Worm (Caenorhabditis elegans) whole organism, mixed stage, embryonic: ENCODE results near the gene F01F1.3.

Experiments
- ces-1 ChIP-seq: fragments of 150-350 bp; optimal IDR thresholded peaks from 2 replicates; lab custom pipeline; 2014; ENCODE audit warnings: missing biosample characterization, missing genetic modification reagents, missing genetic modification characterization
- ham-2 ChIP-seq: fragments of 200-800 bp; sonication (Bioruptor generic); optimal IDR thresholded peaks from 2 replicates; lab custom pipeline; 2018; ENCODE audit warnings: mild to moderate bottlenecking, missing genetic modification characterization, missing compliant biosample characterization
- lin-13 ChIP-seq: fragments of 150-350 bp; optimal IDR thresholded peaks from 2 replicates; lab custom pipeline; 2014; ENCODE audit warnings: missing biosample characterization, missing genetic modification characterization
- mab-5 ChIP-seq: fragments of 150-350 bp; optimal IDR thresholded peaks from 2 replicates; lab custom pipeline; 2014; ENCODE audit warnings: missing biosample characterization, missing genetic modification characterization
- mep-1 ChIP-seq: fragments of 150-350 bp; optimal IDR thresholded peaks from 2 replicates; lab custom pipeline; 2017; ENCODE audit warnings: missing biosample characterization, missing genetic modification reagents, missing genetic modification characterization, inconsistent platforms
- nhr-12 ChIP-seq: fragments of 150-350 bp; optimal IDR thresholded peaks from 2 replicates; lab custom pipeline; 2014; ENCODE audit warnings: missing biosample characterization, missing genetic modification characterization
- pha-4 ChIP-seq: fragments of 150-350 bp; optimal IDR thresholded peaks from 2 replicates; lab custom pipeline; 2018; ENCODE audit warnings: missing biosample characterization, missing genetic modification reagents, missing genetic modification characterization
- tbx-8 ChIP-seq: fragments of 200-800 bp; sonication (Bioruptor generic); optimal IDR thresholded peaks from 2 replicates; lab custom pipeline; 2018; ENCODE audit warnings: mild to moderate bottlenecking, missing genetic modification characterization, moderate library complexity, missing compliant biosample characterization
- unc-120 ChIP-seq: sonication (generic microtip); optimal IDR thresholded peaks from 2 replicates; lab custom pipeline; 2017; ENCODE audit warnings: missing genetic modification characterization, missing compliant biosample characterization; ENCODE audit not compliant: poor library complexity, severe bottlenecking
- unc-62 ChIP-seq: fragments of 150-350 bp; optimal IDR thresholded peaks from 2 replicates; lab custom pipeline; 2014; ENCODE audit warnings: missing biosample characterization, missing genetic modification reagents, missing genetic modification characterization

DNA sequence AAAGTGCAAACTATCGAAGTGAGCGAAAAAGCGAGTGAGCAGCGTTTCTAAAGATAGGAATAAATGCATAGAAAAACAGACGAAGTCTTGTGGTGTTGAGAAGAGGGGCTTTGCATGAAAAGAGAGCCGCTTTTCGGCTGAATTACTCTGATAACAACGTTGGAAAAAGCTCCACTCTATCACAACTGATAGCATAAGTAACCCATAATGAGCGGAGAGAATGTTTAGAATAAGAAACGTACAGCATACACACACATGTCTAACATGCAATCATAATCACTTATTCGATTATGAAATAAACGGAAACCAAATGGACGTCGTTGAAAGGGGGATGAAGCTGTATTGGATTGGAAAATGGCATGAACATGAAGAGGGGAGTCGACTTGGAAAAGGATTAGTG, 31.5 kb upstream of the F01F1.3 start:
- no peak for TF ChIP-seq lin-13 (tag; lab: Kevin White, UChicago)
- TF ChIP-seq pha-4 (tag; lab: Kevin White, UChicago): no peak
- TF ChIP-seq ham-2: no peak
- no peak for TF ChIP-seq mep-1
- TF ChIP-seq unc-120 (tag; lab: Kevin White, UChicago): no peak
- no peak for TF ChIP-seq mab-5 (tag; lab: Kevin White, UChicago)
- peak; percentile 27 for TF ChIP-seq ces-1 (GFP tag; lab: Kevin White, UChicago)
- TF ChIP-seq tbx-8 (GFP tag; lab: Kevin White, UChicago): no peak
- TF ChIP-seq nhr-12 (tag; lab: Kevin White, UChicago): no peak
- no peak for TF ChIP-seq unc-62 (GFP tag; lab: Kevin White, UChicago)
